Worm (Caenorhabditis elegans): ENCODE measurements around the gene sar-1.

Gene sar-1

DNA sequence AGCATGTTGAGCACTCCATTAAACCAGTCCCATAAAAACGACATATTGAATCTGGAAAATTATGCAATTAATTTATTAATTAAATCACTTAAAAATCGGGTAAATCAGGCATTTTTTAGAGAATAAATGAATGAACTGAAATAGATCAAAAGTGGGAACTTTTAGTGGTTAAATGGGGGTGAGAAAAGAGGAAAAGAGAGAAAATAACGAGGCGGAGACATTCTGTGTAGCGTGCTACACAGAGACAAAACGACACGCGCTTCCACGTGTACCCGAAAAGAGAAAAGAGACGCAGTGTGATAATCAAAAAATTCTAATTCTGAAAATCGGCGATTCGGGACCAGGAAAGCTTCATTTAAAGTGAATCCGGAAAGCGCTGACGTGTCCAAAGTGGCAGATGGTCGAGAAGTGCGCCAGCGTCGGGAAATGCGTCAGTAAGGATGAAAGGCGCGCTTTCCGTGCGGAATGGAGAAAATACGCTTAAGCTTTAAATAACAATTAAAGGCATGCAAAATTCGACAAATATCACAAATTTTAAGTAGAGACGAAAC, at the start of gene sar-1:
sar-1 (minus strand) TSS at position 51 of the 551 bp plus-strand sequence.
- TF ChIP-seq tbx-37 (GFP tag; conservative IDR thresholded peaks at IDR 0.05): 0 out of 2 replicates have a peak, but pooled peaks have one; percentile 15
- no peak for TF ChIP-seq B0310.2 (tag; optimal IDR thresholded peaks at IDR 0.05)
- peak; percentile 35; the same call in 1 of the 2 replicates for TF ChIP-seq flt-1 (GFP tag; IDR thresholded peaks at IDR 0.05)
- no peak for TF ChIP-seq hnd-1 (tag; optimal IDR thresholded peaks at IDR 0.05)
- TF ChIP-seq F13C5.2 (tag; optimal IDR thresholded peaks at IDR 0.05): peak; percentile 6
- peak; percentile 46 for TF ChIP-seq hmg-4 (GFP tag; optimal IDR thresholded peaks at IDR 0.05)

ce11 chrIV:4562599-4563116, 49.5 kb upstream of the sar-1 start, which contains the start of gene igeg-1:
TSS of gene igeg-1 (plus strand) at chrIV:4562649.
- TF ChIP-seq aly-1 (tag; optimal IDR thresholded peaks at IDR 0.05) (no peak), tbx-11 (GFP tag; IDR thresholded peaks at IDR 0.05) (no peak)

- TF ChIP-seq ets-7 (tag; optimal IDR thresholded peaks at IDR 0.05): no peak
- TF ChIP-seq hmbx-1 (tag; optimal IDR thresholded peaks at IDR 0.05): no peak
- TF ChIP-seq ceh-13 (GFP tag; optimal IDR thresholded peaks at IDR 0.05): no peak
- no peak for TF ChIP-seq ama-1 (optimal IDR thresholded peaks at IDR 0.05)
- TF ChIP-seq ceh-36 (tag; optimal IDR thresholded peaks at IDR 0.05): no peak
- TF ChIP-seq hnd-1 (tag; optimal IDR thresholded peaks at IDR 0.05): no peak
- no peak for TF ChIP-seq tbx-37 (GFP tag; conservative IDR thresholded peaks at IDR 0.05)
Observed at ce11 chrIV:4559160-4559559, 46.0 kb upstream of the sar-1 start.

- no peak for TF ChIP-seq hmbx-1 (tag; optimal IDR thresholded peaks at IDR 0.05)
- no peak for TF ChIP-seq sea-1 (GFP tag; conservative IDR thresholded peaks at IDR 0.05)
- no peak for TF ChIP-seq tbx-11 (GFP tag; IDR thresholded peaks at IDR 0.05)
- no peak for TF ChIP-seq ceh-36 (tag; optimal IDR thresholded peaks at IDR 0.05)
- TF ChIP-seq F13C5.2 (tag; optimal IDR thresholded peaks at IDR 0.05): no peak
- no peak for TF ChIP-seq tbx-37 (GFP tag; conservative IDR thresholded peaks at IDR 0.05)
- no peak for TF ChIP-seq pes-1 (GFP tag; IDR thresholded peaks at IDR 0.05)
- no peak for TF ChIP-seq ceh-13 (GFP tag; optimal IDR thresholded peaks at IDR 0.05)
Observed at ce11 chrIV:4557731-4558130, 44.6 kb upstream of the sar-1 start.

DNA sequence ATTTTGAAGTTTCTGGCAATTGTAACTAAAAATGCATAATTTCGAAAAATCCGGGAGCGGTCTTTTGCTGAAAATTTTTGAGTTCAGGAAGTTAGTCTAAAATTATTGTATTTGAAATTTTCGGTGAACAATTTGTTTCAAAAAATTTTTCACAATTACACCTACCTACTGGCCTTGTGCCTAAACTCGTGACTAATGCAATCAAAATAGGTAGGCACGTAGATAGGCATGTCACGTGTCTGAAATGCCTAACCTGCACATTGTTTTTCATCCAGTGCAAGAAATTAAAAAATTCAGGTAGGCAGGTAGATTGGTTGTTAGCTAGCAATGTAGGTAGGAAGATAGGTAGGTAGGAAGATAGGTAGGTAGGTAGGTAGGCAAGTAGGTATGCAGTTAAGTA, 44.0 kb upstream of the sar-1 start:
- TF ChIP-seq B0310.2 (tag; optimal IDR thresholded peaks at IDR 0.05): no peak
- TF ChIP-seq hmg-4 (GFP tag; optimal IDR thresholded peaks at IDR 0.05): no peak
- no peak for TF ChIP-seq ceh-13 (GFP tag; optimal IDR thresholded peaks at IDR 0.05)
- no peak for TF ChIP-seq hnd-1 (tag; optimal IDR thresholded peaks at IDR 0.05)
- no peak for TF ChIP-seq tbx-11 (GFP tag; IDR thresholded peaks at IDR 0.05)
- TF ChIP-seq ceh-36 (tag; optimal IDR thresholded peaks at IDR 0.05): no peak
- TF ChIP-seq hmbx-1 (tag; optimal IDR thresholded peaks at IDR 0.05): no peak
- no peak for TF ChIP-seq ets-7 (tag; optimal IDR thresholded peaks at IDR 0.05)
- TF ChIP-seq tbx-37 (GFP tag; conservative IDR thresholded peaks at IDR 0.05): no peak
- TF ChIP-seq aly-1 (tag; optimal IDR thresholded peaks at IDR 0.05): no peak
- TF ChIP-seq pes-1 (GFP tag; IDR thresholded peaks at IDR 0.05): no peak

DNA sequence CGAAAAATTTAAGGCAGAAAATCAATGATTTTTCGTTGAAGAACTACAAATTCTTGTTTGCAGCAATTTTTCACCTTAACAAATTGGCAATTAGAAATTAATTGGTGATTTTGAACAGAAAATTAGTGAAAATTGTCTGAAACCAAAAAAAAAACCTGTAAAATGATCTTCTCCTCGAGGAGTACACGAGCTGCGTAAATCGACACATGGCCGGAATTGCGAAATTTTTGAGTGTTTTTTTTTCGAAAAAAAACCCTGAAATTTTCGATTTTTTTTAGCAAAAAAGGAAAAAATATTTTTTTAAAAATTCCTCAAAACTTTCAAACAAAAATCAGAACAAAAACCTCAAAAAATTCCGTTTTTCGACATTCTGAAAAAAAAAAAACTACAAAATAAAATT, 38.4 kb upstream of the sar-1 start:
- no peak for TF ChIP-seq F13C5.2 (tag; optimal IDR thresholded peaks at IDR 0.05)
- no peak for TF ChIP-seq hmbx-1 (tag; optimal IDR thresholded peaks at IDR 0.05)
- no peak for TF ChIP-seq ama-1 (optimal IDR thresholded peaks at IDR 0.05)
- no peak for TF ChIP-seq flt-1 (GFP tag; IDR thresholded peaks at IDR 0.05)
- no peak for TF ChIP-seq pes-1 (GFP tag; IDR thresholded peaks at IDR 0.05)

- no peak for TF ChIP-seq scrt-1 (GFP tag; IDR thresholded peaks at IDR 0.05)
- no peak for TF ChIP-seq B0310.2 (tag; optimal IDR thresholded peaks at IDR 0.05)
- TF ChIP-seq aly-1 (tag; optimal IDR thresholded peaks at IDR 0.05): peak; percentile 5
Observed at ce11 chrIV:4548253-4548652, 35.1 kb upstream of the sar-1 start, which contains the start of gene ZK185.1. TSS of gene ZK185.1 (plus strand) at chrIV:4548553.

- TF ChIP-seq hnd-1 (tag; optimal IDR thresholded peaks at IDR 0.05) (no peak), hmbx-1 (tag; optimal IDR thresholded peaks at IDR 0.05) (no peak), hmg-4 (GFP tag; optimal IDR thresholded peaks at IDR 0.05) (no peak), ceh-13 (GFP tag; optimal IDR thresholded peaks at IDR 0.05) (no peak), scrt-1 (GFP tag; IDR thresholded peaks at IDR 0.05) (no peak), tbx-11 (GFP tag; IDR thresholded peaks at IDR 0.05) (no peak), ceh-36 (tag; optimal IDR thresholded peaks at IDR 0.05) (no peak), ets-7 (tag; optimal IDR thresholded peaks at IDR 0.05) (no peak), F13C5.2 (tag; optimal IDR thresholded peaks at IDR 0.05) (no peak), tbx-37 (GFP tag; conservative IDR thresholded peaks at IDR 0.05) (no peak), ama-1 (optimal IDR thresholded peaks at IDR 0.05) (no peak), aly-1 (tag; optimal IDR thresholded peaks at IDR 0.05) (no peak), pes-1 (GFP tag; IDR thresholded peaks at IDR 0.05) (no peak), B0310.2 (tag; optimal IDR thresholded peaks at IDR 0.05) (no peak), sea-1 (GFP tag; conservative IDR thresholded peaks at IDR 0.05) (no peak), flt-1 (GFP tag; IDR thresholded peaks at IDR 0.05) (no peak), tra-4 (tag; optimal IDR thresholded peaks at IDR 0.05) (no peak)
Observed at ce11 chrIV:4545818-4546217, 32.7 kb upstream of the sar-1 start, which contains the start of gene ZK185.5. TSS of gene ZK185.5 (minus strand) at chrIV:4545918.

- TF ChIP-seq tbx-11 (GFP tag; IDR thresholded peaks at IDR 0.05) (no peak), ceh-36 (tag; optimal IDR thresholded peaks at IDR 0.05) (no peak), hmg-4 (GFP tag; optimal IDR thresholded peaks at IDR 0.05) (no peak), aly-1 (tag; optimal IDR thresholded peaks at IDR 0.05) (no peak), B0310.2 (tag; optimal IDR thresholded peaks at IDR 0.05) (no peak), sea-1 (GFP tag; conservative IDR thresholded peaks at IDR 0.05) (no peak), ceh-13 (GFP tag; optimal IDR thresholded peaks at IDR 0.05) (no peak), hmbx-1 (tag; optimal IDR thresholded peaks at IDR 0.05) (no peak), tbx-37 (GFP tag; conservative IDR thresholded peaks at IDR 0.05) (no peak), pes-1 (GFP tag; IDR thresholded peaks at IDR 0.05) (no peak), tra-4 (tag; optimal IDR thresholded peaks at IDR 0.05) (no peak), hnd-1 (tag; optimal IDR thresholded peaks at IDR 0.05) (no peak), ets-7 (tag; optimal IDR thresholded peaks at IDR 0.05) (no peak), ama-1 (optimal IDR thresholded peaks at IDR 0.05) (no peak), flt-1 (GFP tag; IDR thresholded peaks at IDR 0.05) (no peak), F13C5.2 (tag; optimal IDR thresholded peaks at IDR 0.05) (no peak), scrt-1 (GFP tag; IDR thresholded peaks at IDR 0.05) (no peak)
Observed at ce11 chrIV:4544215-4544614, 31.1 kb upstream of the sar-1 start.

Measured in whole organism, early embryonic.